Fruit fly (Drosophila melanogaster) whole organism, wandering third instar larva: Measurements from ENCODE around the gene Kal1.

Source experiments
- Dfd ChIP-seq: fragments of >200 bp; optimal IDR thresholded peaks from 2 replicates; lab custom pipeline; 2017; ENCODE audit warnings: missing biosample characterization, missing genetic modification characterization
- GATAd ChIP-seq: sonication (Bioruptor generic); optimal IDR thresholded peaks from 2 replicates; lab custom pipeline; 2016; ENCODE audit warnings: missing biosample characterization, missing genetic modification characterization
- Hr78 ChIP-seq: fragments of >200 bp; optimal IDR thresholded peaks from 2 replicates; lab custom pipeline; 2017; ENCODE audit warnings: missing biosample characterization, missing genetic modification characterization
- Hr83 ChIP-seq: fragments of 200-300 bp; sonication (Bioruptor generic); optimal IDR thresholded peaks from 2 replicates; lab custom pipeline; 2016; ENCODE audit warnings: missing biosample characterization, mild to moderate bottlenecking, missing genetic modification characterization, moderate library complexity; ENCODE audit not compliant: poor library complexity, severe bottlenecking
- h ChIP-seq: fragments of 200-800 bp; sonication (Bioruptor generic); optimal IDR thresholded peaks from 3 replicates; lab custom pipeline; 2016; ENCODE audit warnings: missing biosample characterization, mild to moderate bottlenecking, missing genetic modification characterization
- jim ChIP-seq: fragments of 175-275, 200-325 bp; sonication (Bioruptor generic); optimal IDR thresholded peaks from 2 replicates; lab custom pipeline; 2016; ENCODE audit warnings: missing biosample characterization, mild to moderate bottlenecking, missing genetic modification characterization
- pan ChIP-seq: fragments of >200 bp; optimal IDR thresholded peaks from 2 replicates; lab custom pipeline; 2017
- usp ChIP-seq: fragments of >200 bp; optimal IDR thresholded peaks from 2 replicates; lab custom pipeline; 2017; ENCODE audit warnings: missing biosample characterization, missing genetic modification characterization

- TF ChIP-seq Hr78 (GFP tag; lab: Kevin White, UChicago), result no peak
- TF ChIP-seq usp (GFP tag; lab: Kevin White, UChicago), result no peak
- TF ChIP-seq GATAd (GFP tag; lab: Kevin White, UChicago), result no peak
- no peak for TF ChIP-seq pan
- TF ChIP-seq Hr83 (GFP tag; lab: Kevin White, UChicago), result no peak
- TF ChIP-seq jim (GFP tag; lab: Kevin White, UChicago), result no peak
- no peak for TF ChIP-seq h (GFP tag; lab: Kevin White, UChicago)
- TF ChIP-seq Dfd (GFP tag; lab: Kevin White, UChicago), result no peak
These were observed 6.6 kb upstream of the Kal1 start, which contains the start of gene Sec10 for dm6 chr3R:24134580-24134979.
